Worm (Caenorhabditis elegans) whole organism, mixed stage, embryonic: Measurements from ENCODE around the gene C15B12.3.

Experiments used
- M03D4.4 ChIP-seq: sonication (generic microtip); optimal IDR thresholded peaks from 2 replicates; lab custom pipeline; 2017; ENCODE audit warnings: mild to moderate bottlenecking, missing genetic modification characterization, missing compliant biosample characterization
- bed-3 ChIP-seq: fragments of 200-800 bp; sonication (Bioruptor generic); optimal IDR thresholded peaks from 3 replicates; lab custom pipeline; 2018; ENCODE audit warnings: mild to moderate bottlenecking, missing genetic modification characterization, moderate library complexity, missing compliant biosample characterization
- blmp-1 ChIP-seq: fragments of 150-350 bp; optimal IDR thresholded peaks from 2 replicates; lab custom pipeline; 2014; ENCODE audit warnings: missing biosample characterization, missing genetic modification characterization
- ceh-39 ChIP-seq: fragments of 150-350 bp; optimal IDR thresholded peaks from 2 replicates; lab custom pipeline; 2014; ENCODE audit warnings: missing biosample characterization, missing genetic modification characterization
- ceh-83 ChIP-seq: fragments of 200-800 bp; sonication (Bioruptor generic); optimal IDR thresholded peaks from 2 replicates; lab custom pipeline; 2018; ENCODE audit warnings: mild to moderate bottlenecking, missing genetic modification characterization, missing compliant biosample characterization
- ces-1 ChIP-seq: fragments of 150-350 bp; optimal IDR thresholded peaks from 2 replicates; lab custom pipeline; 2014; ENCODE audit warnings: missing biosample characterization, missing genetic modification reagents, missing genetic modification characterization
- cnd-1 ChIP-seq: fragments of 200-800 bp; sonication (Bioruptor generic); optimal IDR thresholded peaks from 2 replicates; lab custom pipeline; 2018; ENCODE audit warnings: mild to moderate bottlenecking, missing genetic modification characterization, missing compliant biosample characterization
- drap-1 ChIP-seq: fragments of 200-800 bp; sonication (Bioruptor generic); optimal IDR thresholded peaks from 3 replicates; lab custom pipeline; 2018; ENCODE audit warnings: mild to moderate bottlenecking, missing genetic modification characterization, missing compliant biosample characterization
- elt-1 ChIP-seq: sonication (generic microtip); optimal IDR thresholded peaks from 2 replicates; lab custom pipeline; 2017; ENCODE audit warnings: missing genetic modification characterization, mild to moderate bottlenecking, missing compliant biosample characterization, antibody characterized with exemption, moderate library complexity, borderline replicate concordance; ENCODE audit not compliant: insufficient read depth
- elt-3 ChIP-seq: fragments of 150-350 bp; optimal IDR thresholded peaks from 2 replicates; lab custom pipeline; 2014; ENCODE audit warnings: missing biosample characterization, missing genetic modification characterization
- flh-1 ChIP-seq: fragments of 200-800 bp; sonication (Bioruptor generic); optimal IDR thresholded peaks from 2 replicates; lab custom pipeline; 2018; ENCODE audit warnings: mild to moderate bottlenecking, missing genetic modification characterization, moderate library complexity, missing compliant biosample characterization
- hlh-1 ChIP-seq: fragments of 150-350 bp; optimal IDR thresholded peaks from 2 replicates; lab custom pipeline; 2014; ENCODE audit warnings: missing biosample characterization, missing genetic modification reagents, missing genetic modification characterization
- lin-13 ChIP-seq: fragments of 150-350 bp; optimal IDR thresholded peaks from 2 replicates; lab custom pipeline; 2014; ENCODE audit warnings: missing biosample characterization, missing genetic modification characterization
- lin-32 ChIP-seq: fragments of 200-800 bp; sonication (Bioruptor generic); optimal IDR thresholded peaks from 2 replicates; lab custom pipeline; 2018; ENCODE audit warnings: mild to moderate bottlenecking, missing genetic modification characterization, missing compliant biosample characterization
- lsy-2 ChIP-seq: fragments of 150-350 bp; optimal IDR thresholded peaks from 2 replicates; lab custom pipeline; 2014; ENCODE audit warnings: missing biosample characterization, missing genetic modification characterization
- mab-5 ChIP-seq: fragments of 150-350 bp; optimal IDR thresholded peaks from 2 replicates; lab custom pipeline; 2014; ENCODE audit warnings: missing biosample characterization, missing genetic modification characterization
- mep-1 ChIP-seq: fragments of 150-350 bp; optimal IDR thresholded peaks from 2 replicates; lab custom pipeline; 2017; ENCODE audit warnings: missing biosample characterization, missing genetic modification reagents, missing genetic modification characterization, inconsistent platforms
- mls-2 ChIP-seq: sonication (generic microtip); optimal IDR thresholded peaks from 2 replicates; lab custom pipeline; 2016; ENCODE audit warnings: mild to moderate bottlenecking, missing genetic modification characterization, moderate library complexity, missing compliant biosample characterization
- nhr-12 ChIP-seq: fragments of 150-350 bp; optimal IDR thresholded peaks from 2 replicates; lab custom pipeline; 2014; ENCODE audit warnings: missing biosample characterization, missing genetic modification characterization
- nhr-76 ChIP-seq: sonication (generic microtip); optimal IDR thresholded peaks from 2 replicates; lab custom pipeline; 2017; ENCODE audit warnings: missing biosample characterization, missing genetic modification characterization
- pha-4 ChIP-seq: fragments of 150-350 bp; optimal IDR thresholded peaks from 2 replicates; lab custom pipeline; 2018; ENCODE audit warnings: missing biosample characterization, missing genetic modification reagents, missing genetic modification characterization
- sem-2 ChIP-seq: fragments of 200-800 bp; sonication (Bioruptor generic); optimal IDR thresholded peaks from 2 replicates; lab custom pipeline; 2018; ENCODE audit warnings: mild to moderate bottlenecking, missing genetic modification characterization, missing compliant biosample characterization
- snpc-4 ChIP-seq: fragments of 150-350 bp; optimal IDR thresholded peaks from 2 replicates; lab custom pipeline; 2014; ENCODE audit warnings: missing biosample characterization, missing genetic modification characterization
- sptf-1 ChIP-seq: sonication (generic microtip); optimal IDR thresholded peaks from 2 replicates; lab custom pipeline; 2017; ENCODE audit warnings: mild to moderate bottlenecking, missing genetic modification characterization, moderate library complexity, missing compliant biosample characterization
- tbx-8 ChIP-seq: fragments of 200-800 bp; sonication (Bioruptor generic); optimal IDR thresholded peaks from 2 replicates; lab custom pipeline; 2018; ENCODE audit warnings: mild to moderate bottlenecking, missing genetic modification characterization, moderate library complexity, missing compliant biosample characterization
- unc-120 ChIP-seq: sonication (generic microtip); optimal IDR thresholded peaks from 2 replicates; lab custom pipeline; 2017; ENCODE audit warnings: missing genetic modification characterization, missing compliant biosample characterization; ENCODE audit not compliant: poor library complexity, severe bottlenecking
- unc-39 ChIP-seq: fragments of 150-350 bp; optimal IDR thresholded peaks from 2 replicates; lab custom pipeline; 2014; ENCODE audit warnings: missing biosample characterization, missing genetic modification characterization
- unc-62 ChIP-seq: fragments of 150-350 bp; optimal IDR thresholded peaks from 2 replicates; lab custom pipeline; 2014; ENCODE audit warnings: missing biosample characterization, missing genetic modification reagents, missing genetic modification characterization
- zip-8 ChIP-seq: fragments of 150-350 bp; optimal IDR thresholded peaks from 2 replicates; lab custom pipeline; 2014; ENCODE audit warnings: missing biosample characterization, missing genetic modification characterization

C15B12.3 gene

DNA sequence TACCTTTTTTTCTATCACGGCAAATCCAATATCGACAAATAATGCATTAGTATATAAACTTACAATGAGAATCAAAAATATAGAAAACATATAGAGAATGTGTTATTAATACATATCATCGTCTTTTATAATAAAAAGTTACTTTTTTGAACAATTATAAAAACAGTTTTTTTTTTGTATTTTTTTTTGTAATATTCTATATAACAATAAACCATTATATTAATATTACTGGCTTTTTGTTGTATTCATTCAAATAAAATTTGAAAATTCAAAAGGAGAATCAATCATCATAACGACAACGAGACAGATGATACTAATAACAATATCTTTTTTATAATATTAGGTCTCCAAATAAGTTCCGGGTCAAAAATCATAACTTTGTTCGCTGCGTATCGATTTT is 29.8 kb downstream of the C15B12.3 start, which contains the start of gene K10C2.8:
Gene K10C2.8, minus strand, starts transcription at position 101 of the 400 bp plus-strand sequence.
- TF ChIP-seq ceh-83 (GFP tag; lab: Kevin White, UChicago) (no peak), flh-1 (GFP tag; lab: Kevin White, UChicago) (no peak), blmp-1 (no peak), sptf-1 (tag; lab: Kevin White, UChicago) (no peak), mab-5 (tag; lab: Kevin White, UChicago) (no peak), cnd-1 (tag; lab: Kevin White, UChicago) (no peak), lin-13 (tag; lab: Kevin White, UChicago) (no peak), unc-120 (tag; lab: Kevin White, UChicago) (no peak), ceh-39 (tag; lab: Kevin White, UChicago) (no peak), drap-1 (GFP tag; lab: Kevin White, UChicago) (no peak), lin-32 (no peak), pha-4 (no peak), sem-2 (GFP tag; lab: Kevin White, UChicago) (no peak), nhr-12 (tag; lab: Kevin White, UChicago) (no peak), bed-3 (GFP tag; lab: Kevin White, UChicago) (no peak), unc-39 (tag; lab: Kevin White, UChicago) (no peak), elt-3 (no peak), lsy-2 (no peak), mep-1 (tag; lab: Kevin White, UChicago) (no peak), tbx-8 (GFP tag; lab: Kevin White, UChicago) (no peak)
- TF ChIP-seq, all 35 proteins: peak for 0

DNA sequence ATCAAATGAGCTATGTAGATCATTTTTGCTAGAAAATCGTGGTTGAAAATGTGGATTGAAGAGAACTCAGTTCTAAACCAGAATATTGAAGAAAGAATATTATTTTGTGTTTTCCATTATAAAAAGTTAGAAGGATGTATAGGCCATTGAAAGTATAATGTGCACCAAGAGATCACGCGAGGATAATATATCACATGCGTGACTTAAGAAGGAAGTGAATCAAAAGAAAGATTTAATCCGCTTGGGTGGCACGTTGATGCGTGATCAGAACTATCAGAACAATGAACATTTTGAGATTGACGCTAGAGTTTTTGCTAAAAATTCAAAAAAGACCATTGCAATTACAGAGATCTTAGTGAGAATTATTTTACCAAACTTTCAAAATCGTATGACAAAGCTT is 31.6 kb downstream of the C15B12.3 start:
- TF ChIP-seq drap-1 (GFP tag; lab: Kevin White, UChicago) (no peak), ces-1 (GFP tag; lab: Kevin White, UChicago) (no peak), sptf-1 (tag; lab: Kevin White, UChicago) (no peak), sem-2 (GFP tag; lab: Kevin White, UChicago) (no peak), unc-120 (tag; lab: Kevin White, UChicago) (no peak), bed-3 (GFP tag; lab: Kevin White, UChicago) (no peak), snpc-4 (tag; lab: Kevin White, UChicago) (no peak), elt-1 (tag; lab: Kevin White, UChicago) (no peak), elt-3 (no peak), unc-39 (tag; lab: Kevin White, UChicago) (no peak)

DNA sequence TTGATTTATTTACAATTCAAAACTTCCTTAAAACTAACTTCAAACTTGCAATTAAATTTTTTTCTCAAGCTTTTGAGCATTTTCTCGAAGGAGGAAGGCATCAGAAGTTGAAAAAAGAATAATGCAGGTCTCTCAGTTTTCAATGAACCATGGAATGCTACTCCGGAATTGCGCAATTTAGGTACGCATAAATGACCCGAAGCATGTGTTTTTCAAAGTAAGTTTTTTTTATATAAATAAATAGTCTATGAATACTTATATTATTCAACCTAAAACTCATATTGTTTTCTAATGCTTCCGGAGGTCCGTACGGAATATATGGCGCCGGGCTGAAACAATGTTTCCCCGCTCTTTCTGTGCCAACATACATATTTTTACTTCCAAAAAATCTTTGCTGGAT is 33.7 kb downstream of the C15B12.3 start, which contains the start of gene K10C2.2:
Gene K10C2.2, minus strand, starts transcription at position 101 of the 400 bp plus-strand sequence.
- no peak for TF ChIP-seq mep-1 (tag; lab: Kevin White, UChicago)
- TF ChIP-seq sptf-1 (tag; lab: Kevin White, UChicago) = no peak
- no peak for TF ChIP-seq M03D4.4 (tag; lab: Kevin White, UChicago)
- TF ChIP-seq lsy-2 = no peak
- no peak for TF ChIP-seq nhr-76 (tag; lab: Kevin White, UChicago)

DNA sequence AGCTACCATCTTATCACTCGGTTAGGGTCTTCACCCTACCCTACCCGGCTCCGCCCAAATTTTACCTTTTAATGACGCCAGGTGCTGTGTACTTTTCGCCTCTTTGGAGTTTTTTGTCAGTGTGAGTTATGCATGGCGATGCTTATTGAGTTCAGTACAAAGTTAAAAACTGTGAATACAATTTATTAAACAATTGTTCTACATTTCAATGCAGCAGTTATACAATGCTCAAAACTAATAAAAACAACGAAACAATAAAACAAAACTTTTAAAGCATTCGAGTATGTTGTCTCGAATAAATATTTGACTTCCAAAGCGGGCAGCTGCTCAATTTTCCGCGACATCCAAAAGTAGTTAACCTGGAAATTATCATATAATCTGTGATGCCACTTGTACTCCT is 36.9 kb downstream of the C15B12.3 start, which contains the start of gene ctsa-2:
Gene ctsa-2, minus strand, starts transcription at position 101 of the 400 bp plus-strand sequence.
- TF ChIP-seq sem-2 (GFP tag; lab: Kevin White, UChicago) (no peak), ceh-39 (tag; lab: Kevin White, UChicago) (no peak), lsy-2 (no peak), bed-3 (GFP tag; lab: Kevin White, UChicago) (no peak)

DNA sequence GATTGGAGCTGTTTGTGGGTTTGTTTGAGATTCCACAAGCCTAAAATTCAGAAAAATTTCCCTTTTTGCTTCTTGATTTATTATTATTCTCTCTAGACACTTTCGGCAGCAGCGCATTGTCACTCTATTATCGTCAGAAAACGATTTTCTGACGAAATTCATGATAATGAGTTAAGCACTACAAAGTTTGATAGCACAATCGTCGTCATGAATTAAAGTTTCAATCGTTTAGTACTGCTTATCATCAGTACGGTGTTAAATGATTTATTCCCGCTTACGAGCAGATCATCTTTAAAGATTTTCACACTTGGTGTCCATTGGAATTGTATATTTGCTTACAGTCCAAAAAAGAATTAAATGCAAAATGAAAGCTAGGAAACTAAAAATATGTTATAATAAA is 37.8 kb downstream of the C15B12.3 start:
- TF ChIP-seq unc-62 (no peak), elt-1 (tag; lab: Kevin White, UChicago) (no peak), snpc-4 (tag; lab: Kevin White, UChicago) (no peak)
- TF ChIP-seq, all 35 proteins: peak for 0

DNA sequence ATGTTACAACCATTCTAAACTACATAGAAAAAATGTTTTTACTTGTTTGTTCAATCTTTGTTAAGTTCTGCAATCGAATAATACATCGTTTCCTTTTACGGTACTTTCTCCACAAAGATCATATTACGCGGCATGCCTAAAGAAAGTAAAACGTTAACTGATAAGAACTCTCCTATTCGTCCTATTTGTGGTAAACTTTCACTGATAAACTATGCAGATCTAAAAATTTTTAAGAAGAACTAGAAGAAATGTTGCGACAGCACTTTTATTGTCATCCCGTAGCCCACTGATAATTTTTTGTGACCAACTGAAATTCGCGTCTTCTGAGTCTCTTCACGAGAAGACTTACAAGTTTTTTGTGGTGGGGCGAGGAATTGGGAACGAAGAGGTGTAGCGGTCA is 40.2 kb downstream of the C15B12.3 start:
- TF ChIP-seq elt-3 = no peak
- no peak for TF ChIP-seq sptf-1 (tag; lab: Kevin White, UChicago)
- TF ChIP-seq mls-2 (tag; lab: Kevin White, UChicago) = no peak
- TF ChIP-seq zip-8 (tag; lab: Kevin White, UChicago) = no peak
- TF ChIP-seq unc-62 = no peak
- no peak for TF ChIP-seq ceh-39 (tag; lab: Kevin White, UChicago)
- no peak for TF ChIP-seq blmp-1
- no peak for TF ChIP-seq elt-1 (tag; lab: Kevin White, UChicago)
- no peak for TF ChIP-seq hlh-1 (tag; lab: Kevin White, UChicago)
- no peak for TF ChIP-seq ceh-83 (GFP tag; lab: Kevin White, UChicago)
